Fruit fly (Drosophila melanogaster): Measurements from ENCODE around the gene CG11885.

The CG11885 gene

DNA sequence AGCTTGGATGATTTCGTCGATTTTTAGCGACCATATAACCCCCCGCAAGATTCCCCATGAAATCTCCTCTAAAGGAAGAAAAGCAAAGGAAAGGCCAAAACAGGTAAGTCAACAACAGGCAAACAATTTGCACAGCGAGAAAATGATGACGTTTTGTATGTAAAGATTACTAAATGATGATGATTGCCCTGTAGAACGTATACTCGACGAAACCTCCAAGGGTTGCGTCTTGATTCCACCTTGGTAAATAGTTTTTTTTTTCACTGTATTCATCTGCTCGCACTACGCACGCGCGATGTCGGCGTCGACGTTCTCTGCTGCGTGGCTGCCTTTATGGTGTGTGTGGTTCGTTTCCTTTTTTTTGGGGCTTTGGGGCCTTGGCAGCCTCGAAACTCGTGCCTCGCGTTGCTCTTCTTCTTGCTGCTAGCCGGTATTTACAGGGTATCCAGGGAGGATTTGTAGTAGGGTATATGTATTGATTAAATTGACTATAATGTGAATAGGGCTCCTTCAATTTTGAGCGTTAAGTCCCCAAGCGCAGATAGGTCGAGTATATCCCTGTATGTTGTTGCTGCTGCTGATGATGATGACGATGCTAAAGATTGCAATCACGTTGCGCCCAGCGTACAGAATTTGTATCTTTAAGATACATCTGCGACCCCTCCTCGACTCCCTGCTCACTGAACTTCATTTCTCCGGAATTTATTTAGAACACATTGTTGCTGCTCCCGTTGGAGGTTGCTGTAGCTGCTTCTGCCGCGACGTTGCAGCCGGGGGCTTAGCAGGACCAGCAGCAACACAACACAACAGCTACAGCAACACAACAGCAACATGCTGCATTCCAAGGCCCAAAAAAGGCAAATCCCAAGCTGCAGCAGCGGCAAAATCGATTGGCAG lies 6.3 kb upstream of the CG11885 start (continued):
- peak; percentile 85 for TF ChIP-seq CG3032 (tag; optimal IDR thresholded peaks at IDR 0.05)
- peak; percentile 81 for TF ChIP-seq Ets96B (tag; optimal IDR thresholded peaks at IDR 0.05)
- TF ChIP-seq Gug (GFP tag; IDR thresholded peaks at IDR 0.05): peak; percentile 90
- TF ChIP-seq Sox102F (GFP tag; optimal IDR thresholded peaks at IDR 0.05): peak; percentile 95
- peak; percentile 97 for TF ChIP-seq esn (GFP tag; optimal IDR thresholded peaks at IDR 0.05)
- peak; percentile 95 for TF ChIP-seq pdm3 (GFP tag; optimal IDR thresholded peaks at IDR 0.05)
- TF ChIP-seq CG1621 (tag; optimal IDR thresholded peaks at IDR 0.05): peak; percentile 88
- TF ChIP-seq CG6792 (GFP tag; optimal IDR thresholded peaks at IDR 0.05): peak; percentile 95
- TF ChIP-seq spab (GFP tag; optimal IDR thresholded peaks at IDR 0.05): peak; percentile 94
- peak; percentile 92 for TF ChIP-seq Hr39 (GFP tag; optimal IDR thresholded peaks at IDR 0.05)
- TF ChIP-seq salr (GFP tag; optimal IDR thresholded peaks at IDR 0.05): peak; percentile 82 to 89
- peak; percentile 93 for TF ChIP-seq acj6 (GFP tag; optimal IDR thresholded peaks at IDR 0.05)
- TF ChIP-seq vri (GFP tag; optimal IDR thresholded peaks at IDR 0.05): peak; percentile 95
- TF ChIP-seq CG8119 (GFP tag; IDR thresholded peaks at IDR 0.05): peak; percentile 97
- TF ChIP-seq CG4318 (GFP tag; optimal IDR thresholded peaks at IDR 0.05): peak; percentile 91
- TF ChIP-seq CG6854 (GFP tag; optimal IDR thresholded peaks at IDR 0.05): peak; percentile 91
- TF ChIP-seq achi (GFP tag; optimal IDR thresholded peaks at IDR 0.05): peak; percentile 93
- peak; percentile 86 for TF ChIP-seq CG10669 (GFP tag; optimal IDR thresholded peaks at IDR 0.05)
- peak; percentile 96 for TF ChIP-seq OdsH (GFP tag; optimal IDR thresholded peaks at IDR 0.05)
- peak; percentile 85 for TF ChIP-seq CG11902 (GFP tag; optimal IDR thresholded peaks at IDR 0.05)
- peak; percentile 80 for TF ChIP-seq Blimp-1 (GFP tag; optimal IDR thresholded peaks at IDR 0.05)
- peak; percentile 89 for TF ChIP-seq CG8319 (GFP tag; optimal IDR thresholded peaks at IDR 0.05)
- TF ChIP-seq CG8632 (GFP tag; optimal IDR thresholded peaks at IDR 0.05): peak; percentile 91
- peak; percentile 93 for TF ChIP-seq CG31627 (GFP tag; optimal IDR thresholded peaks at IDR 0.05)
- peak; percentile 88 for TF ChIP-seq CG34406 (GFP tag; optimal IDR thresholded peaks at IDR 0.05)
- TF ChIP-seq net (GFP tag; optimal IDR thresholded peaks at IDR 0.05): peak; percentile 94
- TF ChIP-seq ss (GFP tag; optimal IDR thresholded peaks at IDR 0.05): peak; percentile 93 to 97
- TF ChIP-seq CG15336 (GFP tag; IDR thresholded peaks at IDR 0.05): peak; percentile 97
- TF ChIP-seq eg (GFP tag; IDR thresholded peaks at IDR 0.05): peak; percentile 96
- peak; percentile 82 for TF ChIP-seq CG16779 (tag; optimal IDR thresholded peaks at IDR 0.05)
- peak; percentile 96 for TF ChIP-seq CG3919 (GFP tag; optimal IDR thresholded peaks at IDR 0.05)
- TF ChIP-seq CG32006 (GFP tag; optimal IDR thresholded peaks at IDR 0.05): peak; percentile 96
- peak; percentile 84 for TF ChIP-seq fd85E (GFP tag; optimal IDR thresholded peaks at IDR 0.05)
- TF ChIP-seq Lpt (GFP tag; optimal IDR thresholded peaks at IDR 0.05): peak; percentile 92
- peak; percentile 93 for TF ChIP-seq CG10631 (GFP tag; optimal IDR thresholded peaks at IDR 0.05)
- peak; percentile 78 for TF ChIP-seq CG11294 (GFP tag; IDR thresholded peaks at IDR 0.05)
- peak; percentile 95 for TF ChIP-seq Met (GFP tag; optimal IDR thresholded peaks at IDR 0.05)
- peak; percentile 89 for TF ChIP-seq fd59A (GFP tag; optimal IDR thresholded peaks at IDR 0.05)

DNA sequence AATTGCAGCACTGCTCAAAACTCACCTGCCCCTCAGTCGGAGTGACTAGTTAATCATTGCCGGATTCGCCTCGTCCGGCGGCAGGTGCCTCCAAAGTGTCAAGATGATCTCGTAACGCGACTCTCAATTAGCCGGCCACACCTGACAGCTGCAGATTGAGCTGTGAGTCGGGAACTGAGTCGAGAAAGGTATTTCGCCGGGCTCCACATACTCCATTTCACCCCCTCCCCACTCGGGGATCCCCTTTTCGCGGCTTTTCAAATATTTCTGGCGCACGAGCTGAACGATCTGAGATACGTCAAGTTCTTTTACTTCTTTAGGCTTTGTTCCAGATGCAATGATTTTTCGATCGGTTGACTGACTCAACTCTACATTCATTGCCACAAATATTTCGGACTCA lies 5.2 kb upstream of the CG11885 start:
- TF ChIP-seq CG15336 (GFP tag; IDR thresholded peaks at IDR 0.05): no peak
- TF ChIP-seq Sox102F (GFP tag; optimal IDR thresholded peaks at IDR 0.05): no peak
- no peak for TF ChIP-seq CG10631 (GFP tag; optimal IDR thresholded peaks at IDR 0.05)
- no peak for TF ChIP-seq eg (GFP tag; IDR thresholded peaks at IDR 0.05)
- no peak for TF ChIP-seq CG31627 (GFP tag; optimal IDR thresholded peaks at IDR 0.05)
- TF ChIP-seq achi (GFP tag; optimal IDR thresholded peaks at IDR 0.05): no peak
- TF ChIP-seq acj6 (GFP tag; optimal IDR thresholded peaks at IDR 0.05): no peak
- no peak for TF ChIP-seq CG6854 (GFP tag; optimal IDR thresholded peaks at IDR 0.05)
- TF ChIP-seq Sox15 (GFP tag; optimal IDR thresholded peaks at IDR 0.05): no peak
- TF ChIP-seq CG11902 (GFP tag; optimal IDR thresholded peaks at IDR 0.05): no peak
- TF ChIP-seq CG34406 (GFP tag; optimal IDR thresholded peaks at IDR 0.05): no peak
- no peak for TF ChIP-seq CG6808 (GFP tag; optimal IDR thresholded peaks at IDR 0.05)
- no peak for TF ChIP-seq Sox14 (GFP tag; optimal IDR thresholded peaks at IDR 0.05)
- TF ChIP-seq cyc (GFP tag; optimal IDR thresholded peaks at IDR 0.05): no peak
- no peak for TF ChIP-seq Hr39 (GFP tag; optimal IDR thresholded peaks at IDR 0.05)
- TF ChIP-seq CG11294 (GFP tag; IDR thresholded peaks at IDR 0.05): no peak
- no peak for TF ChIP-seq CG6276 (GFP tag; optimal IDR thresholded peaks at IDR 0.05)
- no peak for TF ChIP-seq svp (GFP tag)
- TF ChIP-seq CG32006 (GFP tag; optimal IDR thresholded peaks at IDR 0.05): no peak

Data from whole organism, prepupa.